Fruit fly (Drosophila melanogaster): ENCODE measurements around the gene Anp.

DNA sequence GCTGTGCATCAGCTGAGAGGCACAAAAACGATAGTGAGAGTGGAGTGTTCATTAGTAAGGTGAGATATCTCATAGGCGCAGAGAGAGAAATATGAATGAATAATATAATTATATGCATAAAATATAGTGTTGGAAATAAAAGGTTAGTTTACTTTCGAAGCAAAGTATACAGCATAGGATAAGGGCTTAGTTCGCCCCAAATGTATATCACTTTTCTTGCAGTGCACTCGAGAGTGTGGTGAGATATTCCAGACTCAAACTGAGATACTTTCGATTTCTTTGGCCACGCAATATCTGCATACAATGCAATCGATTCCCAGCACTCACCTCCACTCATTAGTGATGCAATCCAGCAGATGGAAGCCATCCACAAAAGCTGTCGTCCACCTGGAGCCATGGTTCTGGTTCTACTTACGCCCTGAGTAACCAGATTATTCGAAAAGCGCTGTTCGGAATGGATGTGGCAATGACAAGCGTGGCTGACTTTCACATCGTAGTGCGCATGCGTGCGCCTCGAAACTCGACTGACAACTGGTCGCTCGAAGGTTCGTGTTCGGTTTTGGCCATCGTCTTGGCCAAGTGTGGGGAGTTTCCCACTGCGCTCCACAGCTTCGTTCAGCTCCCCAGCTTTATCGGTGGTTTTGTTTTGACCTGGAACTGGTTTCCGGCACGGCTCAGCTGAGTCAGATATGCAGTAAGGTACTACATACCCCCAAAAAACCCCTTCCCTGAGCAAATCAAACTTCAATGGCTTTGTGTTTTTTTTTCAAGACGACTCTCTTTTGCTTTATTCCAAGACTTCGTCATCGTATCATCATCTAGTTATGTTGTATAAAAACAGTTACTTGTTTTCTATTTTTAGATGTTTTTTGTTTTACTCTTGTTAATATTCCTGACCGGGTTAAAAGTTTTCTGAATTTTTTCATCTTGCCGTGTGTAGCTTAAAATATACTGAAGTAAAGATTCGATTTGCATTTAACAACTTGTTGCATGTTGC is 38.8 kb upstream of the Anp start, which contains the start of gene Rsod:
- no peak for TF ChIP-seq CG7963 (GFP tag; IDR thresholded peaks at IDR 0.05; ENCODE audit: partially characterized antibody)
- TF ChIP-seq CG6854 (GFP tag; optimal IDR thresholded peaks at IDR 0.05), result no peak
